Fruit fly (Drosophila melanogaster) whole organism, embryonic: ENCODE results near the gene CG42847.

Experiments used
- BEAF-32 ChIP-seq: fragments of 200-800 bp; sonication (Bioruptor generic); optimal IDR thresholded peaks from 3 replicates; lab custom pipeline; 2017; ENCODE audit warnings: missing biosample characterization, missing genetic modification characterization, mild to moderate bottlenecking, moderate library complexity, missing genetic modification reagents
- Bgb ChIP-seq: fragments of 200-800 bp; sonication (Bioruptor generic); IDR thresholded peaks from 2 replicates; pipeline ENCODE4 v1.3.6; 2022; ENCODE audit warnings: missing biosample characterization, missing genetic modification characterization; ENCODE audit not compliant: partially characterized antibody
- BtbVII ChIP-seq: fragments of 200-800 bp; sonication (Bioruptor generic); optimal IDR thresholded peaks from 3 replicates; lab custom pipeline; 2017; ENCODE audit warnings: missing biosample characterization, mild to moderate bottlenecking, missing genetic modification characterization
- Bteb2 ChIP-seq: fragments of 200-800 bp; sonication (Bioruptor generic); optimal IDR thresholded peaks from 2 replicates; lab custom pipeline; 2016; ENCODE audit warnings: missing biosample characterization, missing genetic modification characterization
- CG10431 ChIP-seq: fragments of 200-800 bp; sonication (Bioruptor generic); optimal IDR thresholded peaks from 3 replicates; lab custom pipeline; 2018; ENCODE audit warnings: missing biosample characterization, mild to moderate bottlenecking, missing genetic modification characterization
- CG12104 ChIP-seq: fragments of 200-800 bp; sonication (Bioruptor generic); optimal IDR thresholded peaks from 3 replicates; lab custom pipeline; 2016; ENCODE audit warnings: missing biosample characterization, missing genetic modification characterization
- CG13296 ChIP-seq: fragments of 200-800 bp; sonication (Bioruptor generic); optimal IDR thresholded peaks from 3 replicates; lab custom pipeline; 2018; ENCODE audit warnings: missing biosample characterization, mild to moderate bottlenecking, missing genetic modification characterization
- CG15269 ChIP-seq: fragments of 200-800 bp; sonication (Bioruptor generic); optimal IDR thresholded peaks from 2 replicates; lab custom pipeline; 2018; ENCODE audit warnings: missing biosample characterization, mild to moderate bottlenecking, missing genetic modification characterization, moderate library complexity
- CG18599 ChIP-seq: fragments of 200-800 bp; sonication (Bioruptor generic); optimal IDR thresholded peaks from 3 replicates; lab custom pipeline; 2017; ENCODE audit warnings: missing biosample characterization, missing genetic modification characterization, mild to moderate bottlenecking, moderate library complexity, missing genetic modification reagents
- CG2875 ChIP-seq: fragments of 200-800 bp; sonication (Bioruptor generic); optimal IDR thresholded peaks from 2 replicates; lab custom pipeline; 2017; ENCODE audit warnings: missing biosample characterization, mild to moderate bottlenecking, missing genetic modification characterization, missing genetic modification reagents
- CG30020 ChIP-seq: fragments of 200-800 bp; optimal IDR thresholded peaks from 2 replicates; lab custom pipeline; 2019; ENCODE audit warnings: missing biosample characterization, mild to moderate bottlenecking, missing genetic modification characterization, moderate library complexity
- CG31224 ChIP-seq: fragments of 200-800 bp; sonication (Bioruptor generic); IDR thresholded peaks from 2 replicates; pipeline ENCODE4 v1.3.6; 2022; ENCODE audit warnings: missing biosample characterization, missing genetic modification characterization
- CG32767 ChIP-seq: fragments of 200-800 bp; sonication (Bioruptor generic); IDR thresholded peaks from 2 replicates; pipeline ENCODE4 v1.3.6; 2022; ENCODE audit warnings: missing biosample characterization, missing genetic modification characterization
- CG3281 ChIP-seq: fragments of 200-800 bp; sonication (Bioruptor generic); optimal IDR thresholded peaks from 3 replicates; lab custom pipeline; 2017; ENCODE audit warnings: missing biosample characterization, mild to moderate bottlenecking, missing genetic modification characterization
- CG3838 ChIP-seq: fragments of 200-800 bp; sonication (Bioruptor generic); optimal IDR thresholded peaks from 3 replicates; lab custom pipeline; 2016; ENCODE audit warnings: missing biosample characterization, missing genetic modification characterization
- CG4617 ChIP-seq: fragments of 200-800 bp; sonication (Bioruptor generic); optimal IDR thresholded peaks from 3 replicates; lab custom pipeline; 2016; ENCODE audit warnings: missing biosample characterization, missing genetic modification characterization, borderline replicate concordance
- CG6854 ChIP-seq: fragments of 200-800 bp; sonication (Bioruptor generic); optimal IDR thresholded peaks from 3 replicates; lab custom pipeline; 2017; ENCODE audit warnings: missing biosample characterization, mild to moderate bottlenecking, missing genetic modification characterization
- CG8359 ChIP-seq: fragments of 200-800 bp; sonication (Bioruptor generic); optimal IDR thresholded peaks from 2 replicates; lab custom pipeline; 2017; ENCODE audit warnings: missing biosample characterization, mild to moderate bottlenecking, missing genetic modification characterization, borderline replicate concordance
- CG9876 ChIP-seq: fragments of 200-800 bp; sonication (Bioruptor generic); optimal IDR thresholded peaks from 2 replicates; lab custom pipeline; 2016; ENCODE audit warnings: missing biosample characterization, missing genetic modification characterization
- D19A ChIP-seq: fragments of 200-800 bp; optimal IDR thresholded peaks from 3 replicates; lab custom pipeline; 2019; ENCODE audit warnings: missing biosample characterization, mild to moderate bottlenecking, missing genetic modification characterization, moderate library complexity
- Dfd ChIP-seq, 2 experiments: fragments of >200 bp; optimal IDR thresholded peaks; 2 replicates each; lab custom pipeline; 2017; ENCODE audit warnings: missing biosample characterization in 2 of 2, missing genetic modification characterization in 2 of 2
- E2f1 ChIP-seq: fragments of 200-800 bp; sonication (Bioruptor generic); IDR thresholded peaks from 2 replicates; pipeline ENCODE4 v1.3.6; 2022; ENCODE audit warnings: missing biosample characterization, missing genetic modification characterization
- Elba2 ChIP-seq: fragments of 200-800 bp; sonication (Bioruptor generic); optimal IDR thresholded peaks from 3 replicates; lab custom pipeline; 2016; ENCODE audit warnings: missing biosample characterization, missing genetic modification characterization
- Ets97D ChIP-seq: fragments of 200-800 bp; sonication (Bioruptor generic); optimal IDR thresholded peaks from 3 replicates; lab custom pipeline; 2016; ENCODE audit warnings: missing biosample characterization, missing genetic modification characterization
- HLHmδ ChIP-seq: fragments of 200-800 bp; sonication (Bioruptor generic); optimal IDR thresholded peaks from 2 replicates; lab custom pipeline; 2018; ENCODE audit warnings: missing biosample characterization, mild to moderate bottlenecking, missing genetic modification characterization, moderate library complexity
- Hand ChIP-seq: fragments of 200-800 bp; sonication (Bioruptor generic); optimal IDR thresholded peaks from 2 replicates; lab custom pipeline; 2017; ENCODE audit warnings: mild to moderate bottlenecking, missing biosample characterization, missing genetic modification reagents, missing genetic modification characterization
- Hmr ChIP-seq: fragments of 200-800 bp; sonication (Bioruptor generic); optimal IDR thresholded peaks from 3 replicates; lab custom pipeline; 2017; ENCODE audit warnings: mild to moderate bottlenecking, missing biosample characterization, missing genetic modification reagents, missing genetic modification characterization
- Hr39 ChIP-seq: fragments of >200 bp; optimal IDR thresholded peaks from 2 replicates; lab custom pipeline; 2017
- Jarid2 ChIP-seq: fragments of 200-800 bp; sonication (Bioruptor generic); optimal IDR thresholded peaks from 3 replicates; lab custom pipeline; 2017; ENCODE audit warnings: mild to moderate bottlenecking, missing biosample characterization, missing genetic modification reagents, missing genetic modification characterization
- Med ChIP-seq: fragments of 200-800 bp; sonication (Bioruptor generic); peaks from one replicate; lab custom pipeline; 2016; ENCODE audit warnings: missing biosample characterization, missing genetic modification characterization, mild to moderate bottlenecking, inconsistent platforms, moderate library complexity
- Meics ChIP-seq: fragments of 200-800 bp; sonication (Bioruptor generic); optimal IDR thresholded peaks from 2 replicates; lab custom pipeline; 2017; ENCODE audit warnings: missing biosample characterization, mild to moderate bottlenecking, missing genetic modification characterization
- ac ChIP-seq: fragments of 200-800 bp; sonication (Bioruptor generic); optimal IDR thresholded peaks from 3 replicates; lab custom pipeline; 2017; ENCODE audit warnings: missing biosample characterization, mild to moderate bottlenecking, missing genetic modification characterization
- crp ChIP-seq, 2 experiments: fragments of 200-800 bp; sonication (Bioruptor generic); optimal IDR thresholded peaks; 2 replicates in 1 of 2; 3 replicates in 1 of 2; lab custom pipeline; 2017; ENCODE audit warnings: missing biosample characterization in 2 of 2, missing genetic modification characterization in 2 of 2, mild to moderate bottlenecking in 1 of 2, moderate library complexity in 1 of 2
- da ChIP-seq: fragments of 200-800 bp; sonication (Bioruptor generic); optimal IDR thresholded peaks from 2 replicates; lab custom pipeline; 2016; ENCODE audit warnings: missing biosample characterization, missing genetic modification characterization
- dan ChIP-seq: fragments of 200-800 bp; sonication (Bioruptor generic); IDR thresholded peaks from 2 replicates; pipeline ENCODE4 v1.3.6; 2022; ENCODE audit warnings: missing biosample characterization, missing genetic modification characterization
- esg ChIP-seq: fragments of 200-800 bp; sonication (Bioruptor generic); conservative IDR thresholded peaks from 2 replicates; pipeline ENCODE4 v1.3.6; 2022; ENCODE audit warnings: missing biosample characterization, missing genetic modification characterization
- fu2 ChIP-seq: fragments of 200-800 bp; sonication (Bioruptor generic); optimal IDR thresholded peaks from 2 replicates; lab custom pipeline; 2016; ENCODE audit warnings: missing biosample characterization, missing genetic modification characterization
- insv ChIP-seq, 2 experiments: fragments of 200-800 bp; sonication (Bioruptor generic); optimal IDR thresholded peaks; 3 replicates each; lab custom pipeline; 2016 to 2018; ENCODE audit warnings: missing biosample characterization in 2 of 2, missing genetic modification characterization in 2 of 2
- jigr1 ChIP-seq: fragments of 200-800 bp; sonication (Bioruptor generic); IDR thresholded peaks from 3 replicates; pipeline ENCODE4 v1.3.6; 2022; ENCODE audit warnings: missing biosample characterization, missing genetic modification characterization
- lmd ChIP-seq: fragments of 200-800 bp; sonication (Bioruptor generic); IDR thresholded peaks from 2 replicates; pipeline ENCODE4 v1.3.6; 2022; ENCODE audit warnings: missing biosample characterization, missing genetic modification characterization
- lola ChIP-seq, 3 experiments: fragments of >200 bp in 2 of 3; fragments of 200-800 bp in 1 of 3; sonication (Bioruptor generic) in 1 of 3; optimal IDR thresholded peaks; 2 replicates each; lab custom pipeline; 2017 to 2019; ENCODE audit warnings: missing biosample characterization in 3 of 3, missing genetic modification characterization in 3 of 3, mild to moderate bottlenecking in 1 of 3, moderate library complexity in 1 of 3
- pfk ChIP-seq: fragments of 200-800 bp; sonication (Bioruptor generic); optimal IDR thresholded peaks from 2 replicates; lab custom pipeline; 2018; ENCODE audit warnings: missing biosample characterization, mild to moderate bottlenecking, missing genetic modification characterization, moderate library complexity
- psq ChIP-seq: fragments of 200-800 bp; sonication (Bioruptor generic); optimal IDR thresholded peaks from 2 replicates; lab custom pipeline; 2017; ENCODE audit warnings: missing biosample characterization, missing genetic modification characterization
- ranshi ChIP-seq: fragments of 200-800 bp; sonication (Bioruptor generic); IDR thresholded peaks from 2 replicates; pipeline ENCODE4 v1.3.6; 2022; ENCODE audit warnings: missing biosample characterization, missing genetic modification characterization
- ro ChIP-seq: fragments of 200-800 bp; sonication (Bioruptor generic); IDR thresholded peaks from 2 replicates; pipeline ENCODE4 v1.3.6; 2022; ENCODE audit warnings: missing biosample characterization, missing genetic modification characterization
- sens ChIP-seq: fragments of 200-800 bp; sonication (Bioruptor generic); peaks from one replicate; lab custom pipeline; 2016; ENCODE audit warnings: missing biosample characterization, missing genetic modification characterization
- ssp ChIP-seq: fragments of 200-800 bp; sonication (Bioruptor generic); IDR thresholded peaks from 2 replicates; pipeline ENCODE4 v1.3.6; 2022; ENCODE audit warnings: missing biosample characterization, missing genetic modification characterization
- tap ChIP-seq: fragments of 200-800 bp; optimal IDR thresholded peaks from 3 replicates; lab custom pipeline; 2019; ENCODE audit warnings: missing biosample characterization, mild to moderate bottlenecking, missing genetic modification characterization, moderate library complexity
- tio ChIP-seq: fragments of 200-800 bp; sonication (Bioruptor generic); optimal IDR thresholded peaks from 2 replicates; lab custom pipeline; 2017; ENCODE audit warnings: missing biosample characterization, missing genetic modification characterization, inconsistent platforms

The CG42847 gene

DNA sequence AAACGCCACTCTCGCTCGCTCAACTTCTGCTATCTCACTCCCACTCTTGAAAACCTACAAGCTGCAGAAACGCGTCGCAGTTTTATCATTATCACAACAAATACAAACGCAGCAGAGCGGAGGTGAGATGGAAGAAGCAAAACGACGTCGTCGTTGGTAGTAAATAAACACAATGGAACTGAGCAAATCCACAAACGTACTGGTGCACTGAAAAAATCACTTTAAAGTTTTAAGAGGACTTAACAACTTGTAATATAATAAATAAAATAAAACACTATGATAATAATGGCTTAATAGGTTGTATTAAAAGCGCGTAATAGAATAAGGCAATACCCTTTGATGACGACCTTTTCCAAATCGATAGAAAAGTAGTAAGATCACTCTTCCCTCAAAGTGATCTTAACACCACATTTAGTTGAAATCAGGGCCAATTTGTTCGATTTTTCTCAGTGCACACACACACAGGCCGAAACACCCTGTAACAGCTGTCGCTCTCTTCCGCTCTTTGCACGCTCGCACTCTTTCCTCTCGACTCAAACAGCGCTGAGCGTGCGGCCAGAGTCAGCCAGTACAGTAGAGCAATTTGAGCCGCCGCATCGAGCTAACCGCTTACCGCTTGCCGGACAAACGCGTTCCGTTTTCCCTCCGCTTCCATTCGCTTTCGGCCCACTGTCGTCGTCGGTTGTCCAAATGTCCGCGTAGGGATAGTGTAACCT, 21.7 kb downstream of the CG42847 start (continued):
- TF ChIP-seq Med (GFP tag; lab: Kevin White, UChicago): peak; percentile 94
- TF ChIP-seq da (GFP tag; lab: Kevin White, UChicago): peak; percentile 63
- peak; percentile 96 for TF ChIP-seq Hmr (GFP tag; lab: Kevin White, UChicago)
- TF ChIP-seq ssp (GFP tag; lab: Robert Waterston, UW): peak; percentile 91
- no peak for TF ChIP-seq Ets97D (GFP tag; lab: Kevin White, UChicago)
- peak; percentile 97 for TF ChIP-seq jigr1 (GFP tag; lab: Robert Waterston, UW)
- peak; percentile 93 for TF ChIP-seq CG13296 (GFP tag; lab: Kevin White, UChicago)
- TF ChIP-seq Meics (GFP tag; lab: Kevin White, UChicago): peak; percentile 93
- peak; percentile 95 for TF ChIP-seq esg
- peak; percentile 87 for TF ChIP-seq CG10431 (GFP tag; lab: Kevin White, UChicago)
- peak; percentile 90 for TF ChIP-seq psq (GFP tag; lab: Kevin White, UChicago)
- TF ChIP-seq CG12104: peak; percentile 94
- TF ChIP-seq CG3838 (GFP tag; lab: Kevin White, UChicago): peak; percentile 75
- TF ChIP-seq BEAF-32 (GFP tag; lab: Kevin White, UChicago): peak; percentile 29
- peak; percentile 84 for TF ChIP-seq CG4617 (GFP tag; lab: Kevin White, UChicago)
- no peak for TF ChIP-seq dan (GFP tag; lab: Robert Waterston, UW)
- TF ChIP-seq, all 482 proteins: peak for 435

dm6 chr2L:9452959-9453358, 25.3 kb downstream of the CG42847 start:
- TF ChIP-seq fu2 (GFP tag; lab: Kevin White, UChicago): no peak
- TF ChIP-seq Dfd (GFP tag; optimal IDR thresholded peaks at IDR 0.05; lab: Kevin White, UChicago): no peak
- no peak for TF ChIP-seq tap
- TF ChIP-seq CG15269: no peak
- no peak for TF ChIP-seq CG30020 (tag; lab: Kevin White, UChicago)
- TF ChIP-seq CG8359 (GFP tag; lab: Kevin White, UChicago): no peak
- 0 out of 2 replicates have a peak, but pooled peaks have one; percentile 13 for TF ChIP-seq ranshi (GFP tag; lab: Robert Waterston, UW)
- peak; percentile 76 for TF ChIP-seq sens (GFP tag; lab: Kevin White, UChicago)
- no peak for TF ChIP-seq Hr39
- no peak for TF ChIP-seq CG3281 (GFP tag; lab: Kevin White, UChicago)
- peak in 1 of 2 experiments; percentile 28 for TF ChIP-seq crp (GFP tag; optimal IDR thresholded peaks at IDR 0.05; lab: Kevin White, UChicago)
- no peak for TF ChIP-seq lola (GFP tag; optimal IDR thresholded peaks at IDR 0.05; lab: Kevin White, UChicago)
- no peak for TF ChIP-seq Bgb (GFP tag; lab: Robert Waterston, UW)
- no peak for TF ChIP-seq ac (GFP tag; lab: Kevin White, UChicago)
- no peak for TF ChIP-seq ro
- no peak for TF ChIP-seq CG2875 (GFP tag; lab: Kevin White, UChicago)
- no peak for TF ChIP-seq Jarid2 (GFP tag; lab: Kevin White, UChicago)
- TF ChIP-seq Hand: no peak
- no peak for TF ChIP-seq CG9876 (GFP tag; lab: Kevin White, UChicago)
- no peak for TF ChIP-seq CG31224 (GFP tag; lab: Robert Waterston, UW)
- TF ChIP-seq Bteb2: no peak
- no peak for TF ChIP-seq CG32767 (GFP tag; lab: Robert Waterston, UW)
- no peak for TF ChIP-seq tio (GFP tag; lab: Kevin White, UChicago)
- TF ChIP-seq insv (GFP tag; optimal IDR thresholded peaks at IDR 0.05; lab: Kevin White, UChicago): peak in 1 of 2 experiments; percentile 37
- TF ChIP-seq lmd (GFP tag; lab: Robert Waterston, UW): no peak
- no peak for TF ChIP-seq E2f1 (GFP tag; lab: Robert Waterston, UW)
- TF ChIP-seq pfk (GFP tag; lab: Kevin White, UChicago): no peak
- TF ChIP-seq Elba2 (GFP tag; lab: Kevin White, UChicago): peak; percentile 100
- TF ChIP-seq CG18599 (GFP tag; lab: Kevin White, UChicago): no peak
- no peak for TF ChIP-seq BtbVII (GFP tag; lab: Kevin White, UChicago)
- TF ChIP-seq HLHmδ: no peak
- no peak for TF ChIP-seq CG6854 (GFP tag; lab: Kevin White, UChicago)
- no peak for TF ChIP-seq CG10431 (GFP tag; lab: Kevin White, UChicago)
- no peak for TF ChIP-seq D19A (tag; lab: Kevin White, UChicago)
